Fruit fly (Drosophila melanogaster) whole organism, embryonic: Measurements from ENCODE around the gene Cpr65Aw.

ENCODE experiments used
- Awh ChIP-seq: fragments of 200-800 bp; sonication (Bioruptor generic); IDR thresholded peaks from 2 replicates; pipeline ENCODE4, ENCODE4 v1.3.6; 2022; ENCODE audit warnings: missing biosample characterization, missing genetic modification characterization
- CG10565 ChIP-seq: fragments of 200-800 bp; sonication (Bioruptor generic); optimal IDR thresholded peaks from 3 replicates; lab custom pipeline; 2016; ENCODE audit warnings: missing biosample characterization, mild to moderate bottlenecking, missing genetic modification characterization
- CG11560 ChIP-seq: fragments of 200-800 bp; sonication (Bioruptor generic); IDR thresholded peaks from 3 replicates; pipeline ENCODE4 v1.3.6; 2022; ENCODE audit warnings: missing biosample characterization, missing genetic modification characterization
- CG13123 ChIP-seq: fragments of 200-800 bp; sonication (Bioruptor generic); optimal IDR thresholded peaks from 2 replicates; lab custom pipeline; 2016; ENCODE audit warnings: missing biosample characterization, missing genetic modification characterization
- CG16815 ChIP-seq: fragments of 200-800 bp; sonication (Bioruptor generic); optimal IDR thresholded peaks from 3 replicates; lab custom pipeline; 2017; ENCODE audit warnings: missing biosample characterization, mild to moderate bottlenecking, missing genetic modification characterization
- CG17385 ChIP-seq: fragments of 200-800 bp; sonication (Bioruptor generic); optimal IDR thresholded peaks from 3 replicates; lab custom pipeline; 2018; ENCODE audit warnings: missing biosample characterization, mild to moderate bottlenecking, missing genetic modification characterization
- CG17612 ChIP-seq: fragments of 200-800 bp; sonication (Bioruptor generic); IDR thresholded peaks from 2 replicates; pipeline ENCODE4 v1.3.6; 2022; ENCODE audit warnings: missing biosample characterization, missing genetic modification characterization
- CG18764 ChIP-seq: fragments of 200-800 bp; sonication (Bioruptor generic); optimal IDR thresholded peaks from 3 replicates; lab custom pipeline; 2016; ENCODE audit warnings: missing biosample characterization, missing genetic modification characterization
- CG2678 ChIP-seq: fragments of 200-800 bp; sonication (Bioruptor generic); optimal IDR thresholded peaks from 3 replicates; lab custom pipeline; 2019; ENCODE audit warnings: missing biosample characterization, mild to moderate bottlenecking, missing genetic modification characterization, moderate library complexity
- CG3407 ChIP-seq: fragments of 200-800 bp; sonication (Bioruptor generic); optimal IDR thresholded peaks from 2 replicates; lab custom pipeline; 2018; ENCODE audit warnings: missing biosample characterization, mild to moderate bottlenecking, missing genetic modification characterization
- CG4617 ChIP-seq: fragments of 200-800 bp; sonication (Bioruptor generic); optimal IDR thresholded peaks from 3 replicates; lab custom pipeline; 2016; ENCODE audit warnings: missing biosample characterization, missing genetic modification characterization, borderline replicate concordance
- CG4707 ChIP-seq: fragments of 200-800 bp; sonication (Bioruptor generic); optimal IDR thresholded peaks from 2 replicates; lab custom pipeline; 2018; ENCODE audit warnings: missing biosample characterization, mild to moderate bottlenecking, missing genetic modification characterization, moderate library complexity
- CG9437 ChIP-seq: fragments of 200-800 bp; sonication (Bioruptor generic); optimal IDR thresholded peaks from 2 replicates; lab custom pipeline; 2018; ENCODE audit warnings: missing biosample characterization, mild to moderate bottlenecking, missing genetic modification characterization
- CG9797 ChIP-seq: fragments of 200-800 bp; sonication (Bioruptor generic); optimal IDR thresholded peaks from 3 replicates; lab custom pipeline; 2018; ENCODE audit warnings: missing biosample characterization, mild to moderate bottlenecking, missing genetic modification characterization
- CTCF ChIP-seq: fragments of 200-800 bp; sonication (Bioruptor generic); optimal IDR thresholded peaks from 2 replicates; lab custom pipeline; 2017; ENCODE audit warnings: missing biosample characterization, mild to moderate bottlenecking, missing genetic modification characterization, moderate library complexity
- Deaf1 ChIP-seq: fragments of 200-800 bp; optimal IDR thresholded peaks from 3 replicates; lab custom pipeline; 2019; ENCODE audit warnings: missing biosample characterization, mild to moderate bottlenecking, missing genetic modification characterization, moderate library complexity
- Ets65A ChIP-seq: fragments of 200-800 bp; sonication (Bioruptor generic); peaks from one replicate; lab custom pipeline; 2016; ENCODE audit warnings: missing biosample characterization, missing genetic modification characterization
- Fer2 ChIP-seq: fragments of 200-800 bp; sonication (Bioruptor generic); optimal IDR thresholded peaks from 2 replicates; lab custom pipeline; 2018; ENCODE audit warnings: missing biosample characterization, mild to moderate bottlenecking, missing genetic modification characterization, moderate library complexity
- Med ChIP-seq: fragments of 200-800 bp; sonication (Bioruptor generic); peaks from one replicate; lab custom pipeline; 2016; ENCODE audit warnings: missing biosample characterization, missing genetic modification characterization, mild to moderate bottlenecking, inconsistent platforms, moderate library complexity
- NFAT ChIP-seq: fragments of 200-800 bp; sonication (Bioruptor generic); IDR thresholded peaks from 2 replicates; pipeline ENCODE4 v1.3.6; 2022; ENCODE audit warnings: missing biosample characterization, missing genetic modification characterization
- Nf-YB ChIP-seq: fragments of 200-800 bp; sonication (Bioruptor generic); optimal IDR thresholded peaks from 3 replicates; lab custom pipeline; 2019; ENCODE audit warnings: missing biosample characterization, mild to moderate bottlenecking, missing genetic modification characterization, moderate library complexity
- Nf-YC ChIP-seq: fragments of 200-800 bp; optimal IDR thresholded peaks from 3 replicates; lab custom pipeline; 2019; ENCODE audit warnings: missing biosample characterization, mild to moderate bottlenecking, missing genetic modification characterization, moderate library complexity
- Oaz ChIP-seq: fragments of 200-800 bp; sonication (Bioruptor generic); IDR thresholded peaks from 2 replicates; pipeline ENCODE4 v1.3.6; 2022; ENCODE audit warnings: missing biosample characterization, missing genetic modification characterization
- Opbp ChIP-seq: fragments of 200-800 bp; sonication (Bioruptor generic); IDR thresholded peaks from 3 replicates; pipeline ENCODE4 v1.3.6; 2022; ENCODE audit warnings: missing biosample characterization, missing genetic modification characterization; ENCODE audit not compliant: partially characterized antibody
- Pdp1 ChIP-seq, 2 experiments: fragments of 200-800 bp; sonication (Bioruptor generic); optimal IDR thresholded peaks; 3 replicates each; lab custom pipeline; 2016; ENCODE audit warnings: missing biosample characterization in 2 of 2, missing genetic modification characterization in 2 of 2, mild to moderate bottlenecking in 1 of 2, moderate library complexity in 1 of 2
- Scr ChIP-seq: fragments of 200-800 bp; sonication (Bioruptor generic); IDR thresholded peaks from 2 replicates; pipeline ENCODE4 v1.3.6; 2022; ENCODE audit warnings: missing biosample characterization, missing genetic modification characterization; ENCODE audit not compliant: partially characterized antibody
- Trl ChIP-seq, 3 experiments: fragments of >200 bp in 2 of 3; fragments of 200-800 bp in 1 of 3; sonication (Bioruptor generic) in 1 of 3; optimal IDR thresholded peaks; 2 replicates in 1 of 3; 3 replicates in 2 of 3; lab custom pipeline; 2016 to 2017; ENCODE audit warnings: missing biosample characterization in 1 of 3, missing genetic modification characterization in 1 of 3
- Usf ChIP-seq: fragments of 200-800 bp; sonication (Bioruptor generic); optimal IDR thresholded peaks from 2 replicates; lab custom pipeline; 2017; ENCODE audit warnings: missing genotype, missing biosample characterization, missing genetic modification characterization
- chinmo ChIP-seq: fragments of 200-800 bp; sonication (Bioruptor generic); IDR thresholded peaks from 4 replicates; pipeline ENCODE4 v1.3.6; 2022; ENCODE audit warnings: missing biosample characterization, missing genetic modification characterization; ENCODE audit not compliant: partially characterized antibody
- chn ChIP-seq: fragments of 200-800 bp; sonication (Bioruptor generic); optimal IDR thresholded peaks from 2 replicates; lab custom pipeline; 2016; ENCODE audit warnings: missing biosample characterization, missing genetic modification characterization
- dan ChIP-seq: fragments of 200-800 bp; sonication (Bioruptor generic); IDR thresholded peaks from 2 replicates; pipeline ENCODE4 v1.3.6; 2022; ENCODE audit warnings: missing biosample characterization, missing genetic modification characterization
- dm ChIP-seq: fragments of 200-800 bp; sonication (Bioruptor generic); optimal IDR thresholded peaks from 3 replicates; lab custom pipeline; 2016; ENCODE audit warnings: missing biosample characterization, missing genetic modification characterization
- ewg ChIP-seq: fragments of 200-800 bp; sonication (Bioruptor generic); optimal IDR thresholded peaks from 3 replicates; lab custom pipeline; 2017; ENCODE audit warnings: mild to moderate bottlenecking, missing biosample characterization, missing genetic modification reagents, missing genetic modification characterization
- fd64A ChIP-seq: fragments of 200-800 bp; sonication (Bioruptor generic); optimal IDR thresholded peaks from 3 replicates; lab custom pipeline; 2018; ENCODE audit warnings: missing biosample characterization, mild to moderate bottlenecking, missing genetic modification characterization
- grn ChIP-seq: fragments of 200-800 bp; sonication (Bioruptor generic); optimal IDR thresholded peaks from 3 replicates; lab custom pipeline; 2017; ENCODE audit warnings: missing biosample characterization, missing genetic modification characterization
- ken ChIP-seq: fragments of 200-800 bp; sonication (Bioruptor generic); IDR thresholded peaks from 3 replicates; pipeline ENCODE4 v1.3.6; 2022; ENCODE audit warnings: missing biosample characterization, missing genetic modification characterization
- lov ChIP-seq, 2 experiments: fragments of 200-800 bp in 1 of 2; fragments of >200 bp in 1 of 2; sonication (Bioruptor generic) in 1 of 2; IDR thresholded peaks in 1 of 2; optimal IDR thresholded peaks in 1 of 2; 2 replicates in 1 of 2; 3 replicates in 1 of 2; pipeline versions ENCODE4 v1.3.6 to Lab custom; 2017 to 2022; ENCODE audit warnings: missing biosample characterization in 1 of 2, missing genetic modification characterization in 1 of 2
- mirr ChIP-seq: fragments of 200-800 bp; sonication (Bioruptor generic); optimal IDR thresholded peaks from 3 replicates; lab custom pipeline; 2018; ENCODE audit warnings: missing biosample characterization, mild to moderate bottlenecking, missing genetic modification characterization
- nom ChIP-seq: fragments of 200-800 bp; sonication (Bioruptor generic); optimal IDR thresholded peaks from 2 replicates; lab custom pipeline; 2017; ENCODE audit warnings: missing biosample characterization, missing genetic modification characterization, mild to moderate bottlenecking, moderate library complexity, missing genetic modification reagents
- pzg ChIP-seq: fragments of 200-800 bp; sonication (Bioruptor generic); optimal IDR thresholded peaks from 3 replicates; lab custom pipeline; 2018; ENCODE audit warnings: missing biosample characterization, mild to moderate bottlenecking, missing genetic modification characterization, moderate library complexity
- scrt ChIP-seq: fragments of 200-800 bp; sonication (Bioruptor generic); optimal IDR thresholded peaks from 2 replicates; lab custom pipeline; 2018; ENCODE audit warnings: missing biosample characterization, mild to moderate bottlenecking, missing genetic modification characterization, moderate library complexity
- seq ChIP-seq: fragments of 200-800 bp; sonication (Bioruptor generic); IDR thresholded peaks from 2 replicates; pipeline ENCODE4 v1.3.6; 2022; ENCODE audit warnings: missing biosample characterization, missing genetic modification characterization
- sima ChIP-seq: fragments of 200-800 bp; sonication (Bioruptor generic); optimal IDR thresholded peaks from 2 replicates; lab custom pipeline; 2016; ENCODE audit warnings: missing biosample characterization, missing genetic modification characterization
- sisA ChIP-seq: fragments of 200-800 bp; sonication (Bioruptor generic); IDR thresholded peaks from 2 replicates; pipeline ENCODE4 v1.3.6; 2022; ENCODE audit warnings: missing biosample characterization, missing genetic modification characterization
- slp2 ChIP-seq: fragments of 200-800 bp; sonication (Bioruptor generic); optimal IDR thresholded peaks from 2 replicates; lab custom pipeline; 2016; ENCODE audit warnings: missing biosample characterization, missing genetic modification characterization
- stc ChIP-seq: fragments of 200-800 bp; sonication (Bioruptor generic); IDR thresholded peaks from 2 replicates; pipeline ENCODE4 v1.3.6; 2022; ENCODE audit warnings: missing biosample characterization, missing genetic modification characterization
- zen2 ChIP-seq: fragments of 200-800 bp; sonication (Bioruptor generic); IDR thresholded peaks from 3 replicates; pipeline ENCODE4 v1.3.6; 2022; ENCODE audit warnings: missing biosample characterization, missing genetic modification characterization; ENCODE audit not compliant: partially characterized antibody

Cpr65Aw gene

dm6 chr3L:6103658-6104057 lies 38.6 kb downstream of the Cpr65Aw start (continued):
- TF ChIP-seq CG10565 (GFP tag; lab: Kevin White, UChicago) (no peak), pzg (GFP tag; lab: Kevin White, UChicago) (no peak), nom (GFP tag; lab: Kevin White, UChicago) (no peak), sima (GFP tag; lab: Kevin White, UChicago) (no peak), CTCF (peak; percentile 90), Oaz (GFP tag; lab: Robert Waterston, UW) (0 out of 2 replicates have a peak, but pooled peaks have one; percentile 5)

- TF ChIP-seq Deaf1 (tag; lab: Kevin White, UChicago) (peak; percentile 34), zen2 (0 out of 3 replicates have a peak, but pooled peaks have one; percentile 12), CG3407 (no peak), CG18764 (GFP tag; lab: Kevin White, UChicago) (no peak), CG4707 (GFP tag; lab: Kevin White, UChicago) (no peak), sisA (GFP tag; lab: Robert Waterston, UW) (no peak), grn (GFP tag; lab: Kevin White, UChicago) (peak; percentile 3), dan (GFP tag; lab: Robert Waterston, UW) (0 out of 2 replicates have a peak, but pooled peaks have one; percentile 16), CG13123 (GFP tag; lab: Kevin White, UChicago) (no peak), Nf-YC (tag; lab: Kevin White, UChicago) (peak; percentile 91), lov (optimal IDR thresholded peaks at IDR 0.05; lab: Kevin White, UChicago) (no peak), lov (GFP tag; IDR thresholded peaks at IDR 0.05; lab: Robert Waterston, UW) (0 out of 3 replicates have a peak, but pooled peaks have one; percentile 11), Med (peak; percentile 42), Nf-YB (GFP tag; lab: Kevin White, UChicago) (peak; percentile 75), ewg (GFP tag; lab: Kevin White, UChicago) (peak; percentile 79), CG11560 (0 out of 3 replicates have a peak, but pooled peaks have one; percentile 28), dm (GFP tag; lab: Kevin White, UChicago) (no peak), Fer2 (tag; lab: Kevin White, UChicago) (no peak), Ets65A (GFP tag; lab: Kevin White, UChicago) (peak; percentile 47), seq (GFP tag; lab: Robert Waterston, UW) (peak; percentile 68; the same call in 1 of the 2 replicates), CG2678 (no peak), chinmo (0 out of 4 replicates have a peak, but pooled peaks have one; percentile 12)
Measured at dm6 chr3L:6097270-6097669, 44.9 kb downstream of the Cpr65Aw start, which contains the start of gene Ets65A. TSS of gene Ets65A (plus strand) at chr3L:6097617.

- TF ChIP-seq chn (GFP tag; lab: Kevin White, UChicago): peak; percentile 91
- no peak for TF ChIP-seq Trl (optimal IDR thresholded peaks at IDR 0.05; lab: Kevin White, UChicago)
- TF ChIP-seq Trl (GFP tag; optimal IDR thresholded peaks at IDR 0.05; lab: Kevin White, UChicago): peak; percentile 76
- peak; percentile 80 for TF ChIP-seq Nf-YC (tag; lab: Kevin White, UChicago)
- TF ChIP-seq slp2: peak; percentile 72
- TF ChIP-seq CG17612 (GFP tag; lab: Robert Waterston, UW): peak; percentile 91
- TF ChIP-seq Opbp: peak; percentile 78
- TF ChIP-seq CG17385 (GFP tag; lab: Kevin White, UChicago): peak; percentile 85
- TF ChIP-seq CG2678: peak; percentile 95
- TF ChIP-seq Awh (GFP tag; lab: Robert Waterston, UW): peak; percentile 91
- TF ChIP-seq ken: peak; percentile 97
- TF ChIP-seq scrt (GFP tag; lab: Kevin White, UChicago): peak; percentile 98
- peak; percentile 91 for TF ChIP-seq stc (GFP tag; lab: Robert Waterston, UW)
- peak; percentile 97 for TF ChIP-seq CG4617 (GFP tag; lab: Kevin White, UChicago)
- TF ChIP-seq mirr: peak; percentile 53
- TF ChIP-seq pzg (GFP tag; lab: Kevin White, UChicago): peak; percentile 63
- peak; percentile 84 for TF ChIP-seq Scr
- TF ChIP-seq Usf: peak; percentile 93
- peak; percentile 98 for TF ChIP-seq CG16815
- TF ChIP-seq fd64A (GFP tag; lab: Kevin White, UChicago): peak; percentile 36
- peak; percentile 84 for TF ChIP-seq CG3407
- TF ChIP-seq CG9437 (GFP tag; lab: Kevin White, UChicago): peak; percentile 84
- TF ChIP-seq NFAT (GFP tag; lab: Robert Waterston, UW): peak; percentile 97
- peak; percentile 47 for TF ChIP-seq CG9797 (GFP tag; lab: Kevin White, UChicago)
- TF ChIP-seq Pdp1 (GFP tag; optimal IDR thresholded peaks at IDR 0.05; lab: Kevin White, UChicago): peak; percentile 75 to 90
Measured at dm6 chr3L:6094697-6095096, 47.5 kb downstream of the Cpr65Aw start, which contains the start of the genes CG10467 and loj. TSS of gene CG10467 (minus strand) at chr3L:6094747. TSS of gene loj (plus strand) at chr3L:6094987.
